Worm (Caenorhabditis elegans) whole organism, mixed stage, embryonic: ENCODE data around the gene W08G11.3.

Experiments
- lin-13 ChIP-seq: fragments of 150-350 bp; optimal IDR thresholded peaks from 2 replicates; lab custom pipeline; 2014; ENCODE audit warnings: missing biosample characterization, missing genetic modification characterization
- lin-32 ChIP-seq: fragments of 200-800 bp; sonication (Bioruptor generic); optimal IDR thresholded peaks from 2 replicates; lab custom pipeline; 2018; ENCODE audit warnings: mild to moderate bottlenecking, missing genetic modification characterization, missing compliant biosample characterization
- nhr-76 ChIP-seq: sonication (generic microtip); optimal IDR thresholded peaks from 2 replicates; lab custom pipeline; 2017; ENCODE audit warnings: missing biosample characterization, missing genetic modification characterization
- sptf-1 ChIP-seq: sonication (generic microtip); optimal IDR thresholded peaks from 2 replicates; lab custom pipeline; 2017; ENCODE audit warnings: mild to moderate bottlenecking, missing genetic modification characterization, moderate library complexity, missing compliant biosample characterization
- unc-62 ChIP-seq: fragments of 150-350 bp; optimal IDR thresholded peaks from 2 replicates; lab custom pipeline; 2014; ENCODE audit warnings: missing biosample characterization, missing genetic modification reagents, missing genetic modification characterization
- ztf-11 ChIP-seq: fragments of 150-350 bp; optimal IDR thresholded peaks from 2 replicates; lab custom pipeline; 2014; ENCODE audit warnings: missing biosample characterization, missing genetic modification characterization

DNA sequence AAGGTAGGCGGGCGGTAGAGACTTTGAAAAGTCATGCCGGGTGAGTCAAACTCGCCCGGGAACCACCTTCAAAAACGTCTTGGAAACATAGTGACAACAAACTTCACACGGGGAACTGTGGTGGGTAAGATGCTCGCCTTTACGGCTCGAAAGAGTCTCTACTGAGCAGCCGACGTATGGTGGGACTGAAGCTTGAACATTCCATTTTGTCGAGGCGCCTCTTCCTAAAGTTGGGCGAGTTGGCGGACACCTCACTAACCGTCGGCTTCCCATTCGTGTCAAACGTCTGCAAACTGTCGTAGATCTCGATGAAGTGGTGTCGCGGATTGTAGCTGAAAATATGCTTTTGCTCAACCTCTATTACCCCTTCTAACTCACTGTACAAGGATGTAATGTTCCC lies 15.5 kb downstream of the W08G11.3 start:
- TF ChIP-seq nhr-76 = no peak
- TF ChIP-seq unc-62 (GFP tag; lab: Kevin White, UChicago) = no peak
- no peak for TF ChIP-seq lin-13 (tag; lab: Kevin White, UChicago)
- TF ChIP-seq sptf-1 (tag; lab: Kevin White, UChicago) = no peak
- TF ChIP-seq lin-32 = no peak
- no peak for TF ChIP-seq ztf-11
